Fruit fly (Drosophila melanogaster) Kc167 (cell line): Measurements from ENCODE around the gene lmd.

ENCODE experiments used
- Sin3A ChIP-seq: fragments of >200 bp; optimal IDR thresholded peaks from 2 replicates; lab custom pipeline; 2018; ENCODE audit warnings: missing external identifiers
- h ChIP-seq: fragments of >200 bp; optimal IDR thresholded peaks from 3 replicates; lab custom pipeline; 2018; ENCODE audit warnings: missing external identifiers

DNA sequence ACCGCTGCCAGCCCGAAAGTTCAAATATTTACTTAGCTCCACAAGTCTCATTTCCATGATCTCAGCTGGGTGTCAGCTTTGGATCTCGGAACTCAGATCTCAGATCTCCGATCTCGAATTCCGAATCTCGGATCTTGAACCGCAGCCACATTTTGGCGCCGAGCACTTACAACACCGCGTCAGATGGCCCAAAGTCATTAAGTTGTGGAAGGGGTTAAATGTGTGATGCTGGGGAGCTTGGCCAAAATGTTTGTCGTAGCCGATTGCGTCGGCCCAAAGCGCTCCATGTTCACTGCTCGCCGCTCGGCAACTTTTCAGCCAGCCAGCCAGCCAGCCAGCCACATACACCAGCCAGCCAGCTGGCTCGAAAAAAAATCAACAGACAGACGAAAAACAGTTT is 14.5 kb downstream of the lmd start, which contains the start of gene CG6688:
- TF ChIP-seq h (no peak), Sin3A (lab: Kevin White, UChicago) (no peak)
